Worm (Caenorhabditis elegans) whole organism, L4 larva: ENCODE data around the gene cct-1.

ENCODE experiments used
- F10B5.3 ChIP-seq: sonication (generic microtip); optimal IDR thresholded peaks from 2 replicates; lab custom pipeline; 2016; ENCODE audit warnings: mild to moderate bottlenecking, missing genetic modification characterization, missing compliant biosample characterization
- ceh-82 ChIP-seq: sonication (generic microtip); optimal IDR thresholded peaks from 2 replicates; lab custom pipeline; 2017; ENCODE audit warnings: missing biosample characterization, missing genetic modification characterization
- egl-27 ChIP-seq: sonication (generic microtip); optimal IDR thresholded peaks from 3 replicates; lab custom pipeline; 2017; ENCODE audit warnings: missing biosample characterization, missing genetic modification reagents, missing genetic modification characterization
- fos-1 ChIP-seq: fragments of 150-350 bp; optimal IDR thresholded peaks from 2 replicates; lab custom pipeline; 2014; ENCODE audit warnings: missing biosample characterization, missing genetic modification characterization
- nhr-28 ChIP-seq: fragments of 150-350 bp; optimal IDR thresholded peaks from 2 replicates; lab custom pipeline; 2014; ENCODE audit warnings: missing biosample characterization, missing genetic modification characterization
- nhr-6 ChIP-seq: fragments of 150-350 bp; optimal IDR thresholded peaks from 2 replicates; lab custom pipeline; 2014; ENCODE audit warnings: missing biosample characterization, missing genetic modification characterization
- unc-39 ChIP-seq: sonication (generic microtip); optimal IDR thresholded peaks from 2 replicates; lab custom pipeline; 2017; ENCODE audit warnings: missing biosample characterization, missing genetic modification characterization

DNA sequence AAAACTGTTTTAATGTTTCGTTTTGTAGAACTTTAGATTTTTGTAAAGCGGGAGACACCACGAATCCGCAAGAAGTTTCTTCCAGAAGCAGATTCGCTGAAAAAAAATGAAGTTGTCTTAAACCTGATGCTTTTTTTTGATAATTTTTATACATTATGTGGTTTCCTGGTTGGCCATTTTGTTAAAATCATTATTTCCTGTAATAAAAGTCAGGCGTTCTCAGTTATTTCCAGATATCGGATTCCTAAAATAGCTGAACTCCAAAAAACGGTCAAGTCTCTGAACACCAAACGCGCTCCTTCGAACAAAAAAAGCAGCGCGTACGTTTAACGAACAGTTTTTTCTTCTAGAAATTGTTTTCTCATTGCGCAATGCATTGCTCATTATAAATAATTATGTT, 47.9 kb upstream of the cct-1 start:
- TF ChIP-seq unc-39 (tag; lab: Kevin White, UChicago) (no peak), fos-1 (tag; lab: Kevin White, UChicago) (no peak), nhr-28 (tag; lab: Kevin White, UChicago) (no peak), nhr-6 (tag; lab: Kevin White, UChicago) (no peak), ceh-82 (tag; lab: Kevin White, UChicago) (no peak), egl-27 (tag; lab: Kevin White, UChicago) (no peak), F10B5.3 (tag; lab: Kevin White, UChicago) (no peak)
